Worm (Caenorhabditis elegans): ENCODE results near the gene T02D1.9.

DNA sequence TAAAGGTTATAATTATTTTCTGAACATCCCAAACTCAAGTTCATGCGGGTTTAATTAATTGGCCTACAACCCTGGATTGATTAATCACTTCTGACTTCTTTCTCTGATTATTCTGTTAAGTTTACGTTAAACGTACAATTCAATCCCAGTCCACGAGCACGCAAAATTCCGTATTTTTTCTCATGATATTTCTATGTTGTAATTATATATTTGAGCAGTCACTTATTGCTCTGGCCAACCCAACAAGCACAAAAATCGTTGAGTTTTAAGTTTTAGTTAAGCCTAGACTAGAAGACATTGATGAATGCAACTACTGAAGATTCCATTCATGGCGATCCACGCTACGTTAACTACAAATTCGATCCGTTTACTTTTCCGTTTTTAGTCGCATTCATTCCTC is 11.5 kb downstream of the T02D1.9 start, which contains the start of gene sru-15:
- no peak for TF ChIP-seq pag-3 (tag; optimal IDR thresholded peaks at IDR 0.05; ENCODE audit: borderline replicate concordance)
- no peak for TF ChIP-seq nhr-11 (tag; optimal IDR thresholded peaks at IDR 0.05)
- no peak for TF ChIP-seq ceh-2 (tag; optimal IDR thresholded peaks at IDR 0.05)
- no peak for TF ChIP-seq pha-4 (tag; optimal IDR thresholded peaks at IDR 0.05)
- TF ChIP-seq odd-2 (tag; optimal IDR thresholded peaks at IDR 0.05), result no peak
- no peak for TF ChIP-seq K02D7.2 (tag; optimal IDR thresholded peaks at IDR 0.05)
- no peak for TF ChIP-seq pqm-1 (tag; optimal IDR thresholded peaks at IDR 0.05)

All from whole organism, late embryonic.